Worm (Caenorhabditis elegans): ENCODE results near the gene gab-1.

DNA sequence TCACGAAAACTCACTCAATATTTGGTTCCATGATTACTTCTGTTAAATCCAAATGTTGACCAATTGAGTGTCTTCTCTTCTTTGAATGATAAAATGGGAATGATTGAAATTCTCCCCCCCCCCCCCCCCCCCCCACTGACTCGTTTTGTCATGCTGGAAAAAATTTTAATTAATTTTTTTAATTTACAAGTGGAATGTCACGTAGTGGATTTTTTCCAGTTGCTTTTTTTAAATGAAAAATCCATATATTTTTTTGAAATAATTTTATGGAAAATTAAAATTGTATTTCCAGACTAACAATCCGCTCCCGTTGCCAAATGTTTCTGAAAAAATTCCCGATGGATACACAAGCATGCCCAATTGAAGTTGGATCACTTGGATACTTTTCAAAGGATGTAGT lies 9.9 kb upstream of the gab-1 start, which contains the start of gene BE10.1:
- TF ChIP-seq nhr-76 (tag; optimal IDR thresholded peaks at IDR 0.05) (no peak), mdt-29 (GFP tag; IDR thresholded peaks at IDR 0.05) (no peak), pha-4 (GFP tag; IDR thresholded peaks at IDR 0.05) (no peak), pha-4 (tag; optimal IDR thresholded peaks at IDR 0.05) (no peak), fos-1 (tag; optimal IDR thresholded peaks at IDR 0.05) (no peak), ceh-28 (tag; optimal IDR thresholded peaks at IDR 0.05) (no peak), nhr-77 (tag; optimal IDR thresholded peaks at IDR 0.05) (no peak), mep-1 (tag; optimal IDR thresholded peaks at IDR 0.05) (no peak), pqm-1 (tag; optimal IDR thresholded peaks at IDR 0.05) (no peak), aly-2 (tag; optimal IDR thresholded peaks at IDR 0.05) (no peak), hif-1 (tag; optimal IDR thresholded peaks at IDR 0.05) (no peak), ceh-82 (tag; optimal IDR thresholded peaks at IDR 0.05) (no peak)

Measured in whole organism, L4 larva.